Fruit fly (Drosophila melanogaster): Measurements from ENCODE around the gene CG42594.

Gene CG42594

DNA sequence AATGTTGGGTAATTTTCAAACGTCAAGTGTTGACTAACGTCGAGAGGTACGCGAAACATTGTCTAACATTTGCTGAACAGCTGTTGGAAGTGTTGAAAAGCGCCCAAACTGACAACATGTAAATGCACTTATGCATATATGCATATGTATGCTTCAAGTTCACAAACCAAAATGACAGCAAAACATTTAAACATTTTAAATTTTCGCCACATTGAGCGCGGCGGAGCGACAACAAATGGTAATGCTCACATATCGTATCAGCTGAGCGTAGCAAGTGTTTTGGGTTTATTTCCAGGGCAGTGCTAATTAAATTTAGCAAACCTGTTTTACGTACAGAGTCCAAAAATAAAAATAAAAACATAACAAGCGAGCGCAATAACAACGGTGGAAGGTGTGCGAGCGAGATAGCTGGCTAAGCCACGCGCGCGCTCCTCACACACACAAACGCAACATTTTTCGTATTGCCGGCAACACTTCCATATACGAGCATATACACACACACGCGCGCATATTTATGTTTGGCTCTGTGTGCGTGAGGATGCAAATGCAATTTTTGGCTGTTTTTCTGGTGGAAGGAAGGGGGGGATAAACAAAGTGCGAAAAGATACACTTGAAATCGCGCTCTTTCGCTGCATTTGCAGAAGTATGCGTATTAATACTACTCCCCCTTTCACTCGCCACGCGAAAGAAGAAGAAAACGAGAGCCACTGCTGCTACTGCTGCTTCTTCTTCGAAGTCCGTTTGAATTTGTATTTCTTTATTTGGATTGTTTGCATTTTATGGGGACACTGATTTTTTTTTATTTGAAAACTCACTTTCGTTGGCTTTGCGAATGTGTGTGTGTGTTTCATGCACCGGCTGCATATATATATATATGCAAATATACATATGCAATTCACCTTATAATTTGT lies 89.7 kb downstream of the CG42594 start (continued):
- TF ChIP-seq Sox14 (GFP tag; optimal IDR thresholded peaks at IDR 0.05) (peak; percentile 52), CG1621 (tag; optimal IDR thresholded peaks at IDR 0.05) (no peak), CG10669 (GFP tag; optimal IDR thresholded peaks at IDR 0.05) (no peak), CG7368 (GFP tag; optimal IDR thresholded peaks at IDR 0.05) (peak; percentile 19), dac (GFP tag; optimal IDR thresholded peaks at IDR 0.05) (no peak), salr (GFP tag; optimal IDR thresholded peaks at IDR 0.05) (no peak), OdsH (GFP tag; optimal IDR thresholded peaks at IDR 0.05) (no peak), CG15336 (GFP tag; IDR thresholded peaks at IDR 0.05) (no peak), CG31627 (GFP tag; optimal IDR thresholded peaks at IDR 0.05) (peak; percentile 34), Ets21C (GFP tag; optimal IDR thresholded peaks at IDR 0.05) (peak; percentile 42), esn (GFP tag; optimal IDR thresholded peaks at IDR 0.05) (peak; percentile 59), net (GFP tag; optimal IDR thresholded peaks at IDR 0.05) (peak; percentile 55), CG10631 (GFP tag; optimal IDR thresholded peaks at IDR 0.05) (peak; percentile 35), Gug (GFP tag; IDR thresholded peaks at IDR 0.05) (no peak), CG4318 (GFP tag; optimal IDR thresholded peaks at IDR 0.05) (no peak), CG32006 (GFP tag; optimal IDR thresholded peaks at IDR 0.05) (peak; percentile 30), pdm3 (GFP tag; optimal IDR thresholded peaks at IDR 0.05) (peak; percentile 59), achi (GFP tag; optimal IDR thresholded peaks at IDR 0.05) (peak; percentile 60), Met (GFP tag; optimal IDR thresholded peaks at IDR 0.05) (peak; percentile 64), CG6276 (GFP tag; optimal IDR thresholded peaks at IDR 0.05) (peak; percentile 5), Smox (GFP tag; optimal IDR thresholded peaks at IDR 0.05) (peak; percentile 50), ss (GFP tag; optimal IDR thresholded peaks at IDR 0.05) (peak in 1 of 2 experiments; percentile 42)

- TF ChIP-seq CG8319 (GFP tag; optimal IDR thresholded peaks at IDR 0.05) (no peak), fkh (GFP tag; optimal IDR thresholded peaks at IDR 0.05) (no peak), CG15336 (GFP tag; IDR thresholded peaks at IDR 0.05) (no peak), CG6808 (GFP tag; optimal IDR thresholded peaks at IDR 0.05) (no peak), CG8632 (GFP tag; optimal IDR thresholded peaks at IDR 0.05) (no peak), CG31627 (GFP tag; optimal IDR thresholded peaks at IDR 0.05) (no peak), salr (GFP tag; optimal IDR thresholded peaks at IDR 0.05) (no peak), Eip93F (GFP tag; optimal IDR thresholded peaks at IDR 0.05) (peak; percentile 14), fd59A (GFP tag; optimal IDR thresholded peaks at IDR 0.05) (no peak), Eip78C (GFP tag) (peak; percentile 61)
These were observed 90.4 kb downstream of the CG42594 start for dm6 chrX:4931048-4931447.

- TF ChIP-seq Ets96B (tag; optimal IDR thresholded peaks at IDR 0.05) (peak; percentile 52), fd59A (GFP tag; optimal IDR thresholded peaks at IDR 0.05) (no peak), CG3032 (tag; optimal IDR thresholded peaks at IDR 0.05) (peak; percentile 35), CG11294 (GFP tag; IDR thresholded peaks at IDR 0.05) (no peak), Met (GFP tag; optimal IDR thresholded peaks at IDR 0.05) (peak; percentile 61), Ets21C (GFP tag; optimal IDR thresholded peaks at IDR 0.05) (no peak), CG31627 (GFP tag; optimal IDR thresholded peaks at IDR 0.05) (peak; percentile 46), Sox102F (GFP tag; optimal IDR thresholded peaks at IDR 0.05) (peak; percentile 64), Hr4 (GFP tag; optimal IDR thresholded peaks at IDR 0.05) (peak; percentile 6), achi (GFP tag; optimal IDR thresholded peaks at IDR 0.05) (peak; percentile 45), Hr38 (GFP tag; optimal IDR thresholded peaks at IDR 0.05) (no peak), CG34406 (GFP tag; optimal IDR thresholded peaks at IDR 0.05) (peak; percentile 48), pdm3 (GFP tag; optimal IDR thresholded peaks at IDR 0.05) (peak; percentile 35), Lpt (GFP tag; optimal IDR thresholded peaks at IDR 0.05) (no peak), CG11762 (GFP tag; optimal IDR thresholded peaks at IDR 0.05; ENCODE audit: insufficient read depth) (peak; percentile 38), Smox (GFP tag; optimal IDR thresholded peaks at IDR 0.05) (peak; percentile 60), CG11902 (GFP tag; optimal IDR thresholded peaks at IDR 0.05) (no peak), eg (GFP tag; IDR thresholded peaks at IDR 0.05) (no peak), vri (GFP tag; optimal IDR thresholded peaks at IDR 0.05) (peak; percentile 82), fd85E (GFP tag; optimal IDR thresholded peaks at IDR 0.05) (no peak), acj6 (GFP tag; optimal IDR thresholded peaks at IDR 0.05) (peak; percentile 18), lz (GFP tag; optimal IDR thresholded peaks at IDR 0.05) (peak; percentile 52), CG32006 (GFP tag; optimal IDR thresholded peaks at IDR 0.05) (peak; percentile 23), ss (GFP tag; optimal IDR thresholded peaks at IDR 0.05) (peak in 1 of 2 experiments; percentile 46), dac (GFP tag; optimal IDR thresholded peaks at IDR 0.05) (peak; percentile 1)
These were observed 95.6 kb downstream of the CG42594 start for dm6 chrX:4935979-4936843.

Measured in whole organism, prepupa.